Fruit fly (Drosophila melanogaster) Kc167 (cell line): ENCODE measurements around the gene CG1208.

Experiments
- h ChIP-seq: fragments of >200 bp; optimal IDR thresholded peaks from 3 replicates; lab custom pipeline; 2018; ENCODE audit warnings: missing external identifiers
- psq ChIP-seq: fragments of >200 bp; optimal IDR thresholded peaks from 2 replicates; lab custom pipeline; 2017; ENCODE audit warnings: missing external identifiers
- ttk ChIP-seq: sonication (Bioruptor generic); optimal IDR thresholded peaks from 2 replicates; lab custom pipeline; 2017; ENCODE audit warnings: missing external identifiers

- TF ChIP-seq ttk (lab: Kevin White, UChicago) (no peak), h (lab: Kevin White, UChicago) (no peak), psq (lab: Kevin White, UChicago) (no peak)
Observed at dm6 chr3R:5856215-5856614, 24.8 kb downstream of the CG1208 start, which contains the start of the genes disp and ECSIT.
